Worm (Caenorhabditis elegans) whole organism, L4 larva: Measurements from ENCODE around the gene F09E10.1.

Experiments
- cey-2 ChIP-seq: sonication (generic microtip); optimal IDR thresholded peaks from 3 replicates; lab custom pipeline; 2017; ENCODE audit warnings: missing genetic modification characterization, mild to moderate bottlenecking, missing compliant biosample characterization, antibody characterized with exemption, borderline replicate concordance; ENCODE audit not compliant: insufficient read depth
- lim-7 ChIP-seq: fragments of 200-800 bp; sonication (Bioruptor generic); IDR thresholded peaks from 2 replicates; pipeline ENCODE4 v1.3.6; 2022; ENCODE audit warnings: missing genetic modification characterization, missing compliant biosample characterization
- mdl-1 ChIP-seq, 2 experiments: fragments of 150-350 bp in 1 of 2; sonication (generic microtip) in 1 of 2; optimal IDR thresholded peaks; 2 replicates each; lab custom pipeline; 2014 to 2017; ENCODE audit warnings: missing biosample characterization in 2 of 2, missing genetic modification characterization in 2 of 2
- nhr-42 ChIP-seq: fragments of 200-800 bp; sonication (Bioruptor generic); IDR thresholded peaks from 2 replicates; pipeline ENCODE4 v1.3.6; 2022; ENCODE audit warnings: missing genetic modification characterization, missing compliant biosample characterization
- set-16 ChIP-seq: fragments of 200-800 bp; sonication (Bioruptor generic); IDR thresholded peaks from 2 replicates; pipeline ENCODE4 v1.3.6; 2022; ENCODE audit warnings: missing genetic modification reagents, missing genetic modification characterization, missing compliant biosample characterization
- unc-39 ChIP-seq: sonication (generic microtip); optimal IDR thresholded peaks from 2 replicates; lab custom pipeline; 2017; ENCODE audit warnings: missing biosample characterization, missing genetic modification characterization
- unc-62 ChIP-seq, 3 experiments: fragments of 150-350 bp in 1 of 3; sonication (generic microtip); optimal IDR thresholded peaks in 2 of 3; peaks in 1 of 3; 1 replicate in 1 of 3; 2 replicates in 2 of 3; lab custom pipeline; 2014 to 2017; ENCODE audit warnings: missing biosample characterization in 3 of 3, missing genetic modification characterization in 3 of 3, missing genetic modification reagents in 3 of 3, missing genotype in 1 of 3

The F09E10.1 gene

DNA sequence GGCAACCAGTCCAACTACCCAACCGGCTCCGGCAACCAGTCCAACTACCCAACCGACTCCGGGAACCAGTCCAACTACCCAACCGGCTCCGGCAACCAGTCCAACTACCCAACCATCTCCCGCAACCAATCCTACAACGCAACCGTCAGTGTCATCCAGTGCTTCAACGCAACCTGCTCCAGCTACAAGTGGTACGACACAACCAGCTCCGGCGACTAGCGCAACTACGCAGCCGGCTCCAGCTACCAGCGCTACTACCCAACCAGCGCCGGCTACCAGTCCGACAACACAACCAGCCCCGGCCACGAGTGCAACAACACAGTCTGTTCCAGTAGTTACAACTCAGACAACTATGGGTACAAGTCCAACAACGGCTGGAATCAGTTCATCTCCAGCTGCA lies 46.5 kb downstream of the F09E10.1 start:
- TF ChIP-seq lim-7 (GFP tag; lab: Robert Waterston, UW), result no peak
- peak; percentile 55 for TF ChIP-seq set-16 (GFP tag; lab: Robert Waterston, UW)
- no peak for TF ChIP-seq nhr-42 (GFP tag; lab: Robert Waterston, UW)
- TF ChIP-seq unc-62 (GFP tag; optimal IDR thresholded peaks at IDR 0.05 in 1 of 2; lab: Kevin White, UChicago), result peak in 1 of 2 experiments; percentile 65
- TF ChIP-seq unc-62 (tag; optimal IDR thresholded peaks at IDR 0.05; lab: Kevin White, UChicago), result no peak
- TF ChIP-seq mdl-1 (tag; optimal IDR thresholded peaks at IDR 0.05; lab: Kevin White, UChicago), result no peak
- TF ChIP-seq cey-2, result no peak
- no peak for TF ChIP-seq unc-39 (tag; lab: Kevin White, UChicago)
- TF ChIP-seq, all 104 proteins: peak for 2
